Worm (Caenorhabditis elegans) whole organism, L4 larva: ENCODE data around the gene aff-1.
A peak's percentile ranks its signal among the peaks of the same experiment; 100 is the strongest.

ENCODE experiments used
- aha-1 ChIP-seq: fragments of 150-350 bp; peaks from one replicate; lab custom pipeline; 2014; ENCODE audit warnings: missing biosample characterization, missing genetic modification characterization
- aly-2 ChIP-seq: sonication (generic microtip); optimal IDR thresholded peaks from 2 replicates; lab custom pipeline; 2018; ENCODE audit warnings: missing biosample characterization, missing genetic modification characterization
- ceh-28 ChIP-seq: fragments of 150-350 bp; optimal IDR thresholded peaks from 2 replicates; lab custom pipeline; 2014; ENCODE audit warnings: missing biosample characterization, missing genetic modification reagents, missing genetic modification characterization
- daf-12 ChIP-seq: fragments of 150-350 bp; optimal IDR thresholded peaks from 2 replicates; lab custom pipeline; 2014; ENCODE audit warnings: missing biosample characterization, missing genetic modification reagents, missing genetic modification characterization
- fos-1 ChIP-seq: fragments of 150-350 bp; optimal IDR thresholded peaks from 2 replicates; lab custom pipeline; 2014; ENCODE audit warnings: missing biosample characterization, missing genetic modification characterization
- lim-7 ChIP-seq: fragments of 200-800 bp; sonication (Bioruptor generic); IDR thresholded peaks from 2 replicates; pipeline ENCODE4 v1.3.6; 2022; ENCODE audit warnings: missing genetic modification characterization, missing compliant biosample characterization
- lin-1 ChIP-seq: fragments of 200-800 bp; sonication (Bioruptor generic); IDR thresholded peaks from 2 replicates; pipeline ENCODE4 v1.3.6; 2022; ENCODE audit warnings: missing genetic modification reagents, missing genetic modification characterization, missing compliant biosample characterization
- lin-15B ChIP-seq: fragments of 150-350 bp; sonication (generic microtip); optimal IDR thresholded peaks from 3 replicates; lab custom pipeline; 2014; ENCODE audit warnings: missing biosample characterization, missing genetic modification characterization
- lin-39 ChIP-seq: fragments of 150-350 bp; optimal IDR thresholded peaks from 2 replicates; lab custom pipeline; 2014; ENCODE audit warnings: missing biosample characterization, missing genetic modification reagents, missing genetic modification characterization
- lir-3 ChIP-seq: sonication (generic microtip); optimal IDR thresholded peaks from 2 replicates; lab custom pipeline; 2016; ENCODE audit warnings: mild to moderate bottlenecking, missing genetic modification characterization, missing compliant biosample characterization
- nhr-11 ChIP-seq: fragments of 150-350 bp; optimal IDR thresholded peaks from 2 replicates; lab custom pipeline; 2014; ENCODE audit warnings: missing biosample characterization, missing genetic modification characterization
- unc-62 ChIP-seq, 3 experiments: fragments of 150-350 bp in 1 of 3; sonication (generic microtip); optimal IDR thresholded peaks in 2 of 3; peaks in 1 of 3; 1 replicate in 1 of 3; 2 replicates in 2 of 3; lab custom pipeline; 2014 to 2017; ENCODE audit warnings: missing biosample characterization in 3 of 3, missing genetic modification characterization in 3 of 3, missing genetic modification reagents in 3 of 3, missing genotype in 1 of 3
- ztf-11 ChIP-seq: fragments of 150-350 bp; optimal IDR thresholded peaks from 2 replicates; lab custom pipeline; 2014; ENCODE audit warnings: missing biosample characterization, missing genetic modification characterization

- TF ChIP-seq aha-1 (tag; lab: Kevin White, UChicago) (peak; percentile 97), nhr-11 (peak; percentile 64), ceh-28 (tag; lab: Kevin White, UChicago) (no peak), aly-2 (tag; lab: Kevin White, UChicago) (no peak), lin-1 (GFP tag; lab: Robert Waterston, UW) (no peak), daf-12 (no peak), unc-62 (GFP tag; optimal IDR thresholded peaks at IDR 0.05 in 1 of 2; lab: Kevin White, UChicago) (peak in 1 of 2 experiments; percentile 99), unc-62 (tag; optimal IDR thresholded peaks at IDR 0.05; lab: Kevin White, UChicago) (no peak), lim-7 (GFP tag; lab: Robert Waterston, UW) (no peak), ztf-11 (tag; lab: Kevin White, UChicago) (no peak), lin-39 (tag; lab: Kevin White, UChicago) (no peak), lin-15B (tag; lab: Kevin White, UChicago) (no peak), fos-1 (tag; lab: Kevin White, UChicago) (no peak), lir-3 (tag; lab: Kevin White, UChicago) (no peak)
Measured at ce11 chrII:6822347-6822746, 41.2 kb downstream of the aff-1 start.
